Worm (Caenorhabditis elegans) whole organism, early embryonic: Measurements from ENCODE around the gene tbc-18.
A peak's percentile ranks its signal among the peaks of the same experiment; 100 is the strongest.

Source experiments
- B0310.2 ChIP-seq: sonication (generic microtip); optimal IDR thresholded peaks from 2 replicates; lab custom pipeline; 2016; ENCODE audit warnings: mild to moderate bottlenecking, missing genetic modification characterization, missing compliant biosample characterization
- F13C5.2 ChIP-seq: sonication (generic microtip); optimal IDR thresholded peaks from 2 replicates; lab custom pipeline; 2017; ENCODE audit warnings: mild to moderate bottlenecking, missing genetic modification characterization, inconsistent platforms, missing compliant biosample characterization
- aly-1 ChIP-seq: sonication (generic microtip); optimal IDR thresholded peaks from 2 replicates; lab custom pipeline; 2016; ENCODE audit warnings: missing genetic modification characterization, missing compliant biosample characterization
- ama-1 ChIP-seq: fragments of 150-350 bp; optimal IDR thresholded peaks from 2 replicates; lab custom pipeline; 2014
- ceh-13 ChIP-seq: fragments of 200-800 bp; sonication (Bioruptor generic); optimal IDR thresholded peaks from 2 replicates; lab custom pipeline; 2018; ENCODE audit warnings: mild to moderate bottlenecking, missing genetic modification characterization, missing compliant biosample characterization
- ceh-36 ChIP-seq: sonication (generic microtip); optimal IDR thresholded peaks from 2 replicates; lab custom pipeline; 2016; ENCODE audit warnings: missing genetic modification characterization, inconsistent platforms, missing compliant biosample characterization
- ets-7 ChIP-seq: sonication (generic microtip); optimal IDR thresholded peaks from 2 replicates; lab custom pipeline; 2016; ENCODE audit warnings: missing genotype, missing genetic modification characterization, missing compliant biosample characterization
- flt-1 ChIP-seq: fragments of 200-800 bp; sonication (Bioruptor generic); IDR thresholded peaks from 2 replicates; pipeline ENCODE4 v1.3.6; 2022; ENCODE audit warnings: missing genetic modification characterization, missing compliant biosample characterization
- hmbx-1 ChIP-seq: sonication (generic microtip); optimal IDR thresholded peaks from 2 replicates; lab custom pipeline; 2016; ENCODE audit warnings: mild to moderate bottlenecking, missing genetic modification characterization, missing compliant biosample characterization
- hmg-4 ChIP-seq: fragments of 200-800 bp; sonication (Bioruptor generic); optimal IDR thresholded peaks from 2 replicates; lab custom pipeline; 2018; ENCODE audit warnings: mild to moderate bottlenecking, missing genetic modification characterization, missing compliant biosample characterization
- hnd-1 ChIP-seq: sonication (generic microtip); optimal IDR thresholded peaks from 2 replicates; lab custom pipeline; 2016; ENCODE audit warnings: missing genetic modification characterization, missing compliant biosample characterization
- pes-1 ChIP-seq: fragments of 200-800 bp; sonication (Bioruptor generic); IDR thresholded peaks from 2 replicates; pipeline ENCODE4 v1.3.6; 2022; ENCODE audit warnings: missing genetic modification reagents, missing genetic modification characterization, missing compliant biosample characterization
- scrt-1 ChIP-seq: fragments of 200-800 bp; sonication (Bioruptor generic); IDR thresholded peaks from 2 replicates; pipeline ENCODE4 v1.3.6; 2022; ENCODE audit warnings: missing genetic modification characterization, missing compliant biosample characterization
- sea-1 ChIP-seq: fragments of 200-800 bp; sonication (Bioruptor generic); conservative IDR thresholded peaks from 2 replicates; pipeline ENCODE4 v1.3.6; 2022; ENCODE audit warnings: missing genetic modification characterization, missing compliant biosample characterization
- tbx-11 ChIP-seq: fragments of 200-800 bp; sonication (Bioruptor generic); IDR thresholded peaks from 2 replicates; pipeline ENCODE4 v1.3.6; 2022; ENCODE audit warnings: missing genetic modification characterization, missing compliant biosample characterization
- tbx-37 ChIP-seq: fragments of 200-800 bp; sonication (Bioruptor generic); conservative IDR thresholded peaks from 2 replicates; pipeline ENCODE4 v1.3.6; 2022; ENCODE audit warnings: missing genetic modification reagents, missing genetic modification characterization, missing compliant biosample characterization
- tra-4 ChIP-seq: sonication (generic microtip); optimal IDR thresholded peaks from 2 replicates; lab custom pipeline; 2017; ENCODE audit warnings: missing genetic modification characterization, missing compliant biosample characterization

The tbc-18 gene

DNA sequence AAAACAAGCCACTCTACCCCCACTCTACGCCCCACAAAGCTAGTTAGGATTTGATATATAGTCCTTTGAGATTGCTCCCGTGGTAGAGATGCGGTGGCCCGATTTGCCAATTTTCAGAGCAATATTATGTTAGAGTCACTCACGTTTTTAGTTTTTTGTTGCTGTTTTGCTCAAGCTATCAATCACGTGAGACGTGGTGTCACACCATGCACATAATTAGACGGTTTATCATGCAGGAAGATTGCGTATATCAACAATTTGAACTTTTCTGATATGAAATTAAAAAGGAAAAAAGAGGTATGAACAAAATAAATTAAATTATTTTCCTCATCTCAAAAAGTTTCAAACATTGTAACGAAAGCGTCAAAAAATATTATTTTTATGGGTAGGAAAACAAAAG is 22.1 kb upstream of the tbc-18 start:
- TF ChIP-seq sea-1 (GFP tag; lab: Robert Waterston, UW), result no peak

ce11 chrX:8362379-8362778 is 16.0 kb upstream of the tbc-18 start:
- TF ChIP-seq hmg-4 (no peak), F13C5.2 (tag; lab: Kevin White, UChicago) (no peak), ceh-36 (no peak), tbx-11 (no peak), hmbx-1 (tag; lab: Kevin White, UChicago) (no peak), ceh-13 (GFP tag; lab: Kevin White, UChicago) (no peak), hnd-1 (tag; lab: Kevin White, UChicago) (no peak), aly-1 (tag; lab: Kevin White, UChicago) (no peak), ets-7 (tag; lab: Kevin White, UChicago) (no peak), tbx-37 (GFP tag; lab: Robert Waterston, UW) (no peak), tra-4 (tag; lab: Kevin White, UChicago) (no peak), pes-1 (GFP tag; lab: Robert Waterston, UW) (no peak), ama-1 (lab: Kevin White, UChicago) (no peak), scrt-1 (GFP tag; lab: Robert Waterston, UW) (no peak), sea-1 (GFP tag; lab: Robert Waterston, UW) (no peak), B0310.2 (tag; lab: Kevin White, UChicago) (no peak), flt-1 (GFP tag; lab: Robert Waterston, UW) (no peak)

ce11 chrX:8367553-8367952 is 10.8 kb upstream of the tbc-18 start, which contains the start of gene F40B5.2:
Gene F40B5.2 (plus strand): TSS chrX:8367853.
- TF ChIP-seq sea-1 (GFP tag; lab: Robert Waterston, UW) (no peak), tbx-37 (GFP tag; lab: Robert Waterston, UW) (no peak), tbx-11 (no peak), B0310.2 (tag; lab: Kevin White, UChicago) (no peak), ceh-36 (no peak), aly-1 (tag; lab: Kevin White, UChicago) (no peak), ama-1 (lab: Kevin White, UChicago) (no peak), flt-1 (GFP tag; lab: Robert Waterston, UW) (no peak), tra-4 (tag; lab: Kevin White, UChicago) (no peak), hmg-4 (no peak), hmbx-1 (tag; lab: Kevin White, UChicago) (no peak), pes-1 (GFP tag; lab: Robert Waterston, UW) (no peak), F13C5.2 (tag; lab: Kevin White, UChicago) (no peak), ceh-13 (GFP tag; lab: Kevin White, UChicago) (no peak), hnd-1 (tag; lab: Kevin White, UChicago) (no peak), scrt-1 (GFP tag; lab: Robert Waterston, UW) (no peak), ets-7 (tag; lab: Kevin White, UChicago) (no peak)

DNA sequence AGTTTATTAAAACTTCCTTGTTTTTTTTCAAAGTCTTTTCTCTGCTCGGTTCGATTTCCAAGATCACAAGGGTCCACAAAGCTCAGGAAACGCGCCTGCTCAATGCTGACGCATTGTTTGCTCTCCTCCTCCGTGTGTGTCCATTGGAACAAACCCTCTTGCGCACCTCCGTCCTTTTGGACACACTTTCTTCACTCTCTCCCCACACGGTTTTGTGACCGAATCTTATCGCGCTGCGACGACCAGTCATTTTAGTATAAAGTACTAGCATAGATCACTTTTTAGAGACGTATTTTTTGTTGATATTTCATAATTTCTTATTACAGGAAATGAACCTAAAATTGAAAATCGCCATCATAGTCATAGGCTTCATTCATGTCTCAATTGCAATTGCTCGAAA is 10.1 kb upstream of the tbc-18 start:
- TF ChIP-seq flt-1 (GFP tag; lab: Robert Waterston, UW), result peak; percentile 10; the same call in 1 of the 2 replicates
- peak; percentile 34 for TF ChIP-seq F13C5.2 (tag; lab: Kevin White, UChicago)
- no peak for TF ChIP-seq tra-4 (tag; lab: Kevin White, UChicago)
- peak; percentile 48 for TF ChIP-seq aly-1 (tag; lab: Kevin White, UChicago)

- TF ChIP-seq tbx-11 (no peak), ceh-36 (no peak), tbx-37 (GFP tag; lab: Robert Waterston, UW) (no peak), flt-1 (GFP tag; lab: Robert Waterston, UW) (no peak), tra-4 (tag; lab: Kevin White, UChicago) (no peak), aly-1 (tag; lab: Kevin White, UChicago) (no peak), pes-1 (GFP tag; lab: Robert Waterston, UW) (no peak), hmg-4 (no peak), hnd-1 (tag; lab: Kevin White, UChicago) (no peak), B0310.2 (tag; lab: Kevin White, UChicago) (no peak), ceh-13 (GFP tag; lab: Kevin White, UChicago) (no peak), scrt-1 (GFP tag; lab: Robert Waterston, UW) (no peak), ets-7 (tag; lab: Kevin White, UChicago) (no peak), sea-1 (GFP tag; lab: Robert Waterston, UW) (no peak), F13C5.2 (tag; lab: Kevin White, UChicago) (no peak), hmbx-1 (tag; lab: Kevin White, UChicago) (no peak)
Observed at ce11 chrX:8371906-8372305, 6.5 kb upstream of the tbc-18 start, which contains the start of gene nep-15. Gene nep-15 (plus strand): TSS chrX:8372206.

- no peak for TF ChIP-seq ceh-36
Observed at ce11 chrX:8381651-8382050, 3.3 kb downstream of the tbc-18 start.

DNA sequence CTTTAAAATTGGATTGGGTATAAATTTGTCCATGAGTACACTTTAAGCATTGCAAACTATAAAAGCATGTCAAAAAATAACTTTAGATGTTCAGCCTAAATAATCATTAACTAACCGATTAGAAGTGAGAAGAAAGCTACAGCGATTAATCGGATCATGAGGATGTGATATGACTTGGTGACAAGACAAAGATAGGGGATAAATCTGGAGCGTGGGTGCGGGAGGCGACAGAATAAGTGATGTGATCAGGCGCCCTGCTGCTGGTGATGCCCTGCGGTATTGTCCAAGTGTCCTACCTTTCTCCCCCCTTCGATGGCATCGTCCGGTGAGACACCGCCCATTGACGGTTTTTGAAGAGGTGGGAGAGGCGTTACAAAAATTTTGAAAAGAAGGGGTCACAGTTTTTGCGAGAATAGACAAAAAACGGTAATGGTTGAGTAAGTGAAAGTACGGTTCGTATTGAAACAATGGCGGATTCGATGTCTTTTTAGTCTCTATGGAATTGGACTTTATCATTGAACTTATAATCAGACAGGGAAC is 6.4 kb downstream of the tbc-18 start, which contains the start of gene F41D9.2:
TSS of gene F41D9.2 (minus strand) at position 304 of the 540 bp plus-strand sequence.
- TF ChIP-seq ceh-36, result no peak
- no peak for TF ChIP-seq sea-1 (GFP tag; lab: Robert Waterston, UW)
- TF ChIP-seq tra-4 (tag; lab: Kevin White, UChicago), result no peak
- no peak for TF ChIP-seq pes-1 (GFP tag; lab: Robert Waterston, UW)
- no peak for TF ChIP-seq hnd-1 (tag; lab: Kevin White, UChicago)
- TF ChIP-seq ama-1 (lab: Kevin White, UChicago), result no peak
- no peak for TF ChIP-seq aly-1 (tag; lab: Kevin White, UChicago)
- no peak for TF ChIP-seq ceh-13 (GFP tag; lab: Kevin White, UChicago)
- TF ChIP-seq tbx-11, result no peak
- no peak for TF ChIP-seq B0310.2 (tag; lab: Kevin White, UChicago)
- no peak for TF ChIP-seq F13C5.2 (tag; lab: Kevin White, UChicago)
- TF ChIP-seq hmg-4, result no peak
- no peak for TF ChIP-seq ets-7 (tag; lab: Kevin White, UChicago)
- TF ChIP-seq tbx-37 (GFP tag; lab: Robert Waterston, UW), result no peak
- TF ChIP-seq hmbx-1 (tag; lab: Kevin White, UChicago), result no peak
- no peak for TF ChIP-seq scrt-1 (GFP tag; lab: Robert Waterston, UW)
